Fruit fly (Drosophila melanogaster): Measurements from ENCODE around the gene RpS3.

The RpS3 gene

DNA sequence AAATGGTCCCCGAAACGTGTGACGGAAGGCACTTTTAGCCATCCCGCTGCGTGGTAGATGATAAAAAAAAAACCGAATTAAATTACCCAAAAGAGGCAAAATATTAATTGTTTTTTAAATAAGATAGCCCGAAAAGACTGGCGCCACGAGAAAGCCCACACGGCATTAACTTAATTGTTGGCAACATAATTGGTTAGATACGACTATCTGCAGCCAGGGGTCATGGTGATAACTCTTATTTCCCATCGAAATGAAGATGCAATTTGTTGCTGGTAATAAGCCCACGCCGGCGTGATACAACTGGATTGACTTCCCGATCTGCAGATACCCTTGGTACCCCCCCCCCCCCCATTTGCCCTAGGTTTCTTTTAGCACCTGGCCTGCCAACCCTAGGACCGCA lies 30.9 kb upstream of the RpS3 start:
- TF ChIP-seq insv (optimal IDR thresholded peaks at IDR 0.05) (peak; percentile 74), psq (optimal IDR thresholded peaks at IDR 0.05) (no peak), ttk (optimal IDR thresholded peaks at IDR 0.05) (no peak), h (optimal IDR thresholded peaks at IDR 0.05) (peak; percentile 81)

DNA sequence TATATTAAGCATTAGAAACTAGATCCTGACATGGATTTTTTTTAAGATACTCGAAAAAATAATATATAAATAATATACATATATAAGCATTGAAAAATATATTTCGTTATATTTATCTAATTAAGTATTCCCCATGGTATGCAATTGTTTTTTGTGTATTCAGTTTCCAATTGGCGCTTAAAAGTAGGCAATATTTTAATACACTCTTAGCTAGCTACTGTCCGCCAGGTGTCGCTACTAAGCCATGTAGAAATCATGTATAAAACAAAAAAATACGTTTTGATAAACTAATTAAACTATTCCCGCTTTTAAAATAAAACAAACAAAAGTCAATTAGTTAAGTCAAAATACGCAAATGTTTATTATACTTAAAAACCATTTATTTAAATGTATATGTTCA lies 27.3 kb upstream of the RpS3 start:
- TF ChIP-seq h (optimal IDR thresholded peaks at IDR 0.05) (peak; percentile 100), Sin3A (optimal IDR thresholded peaks at IDR 0.05) (no peak)

DNA sequence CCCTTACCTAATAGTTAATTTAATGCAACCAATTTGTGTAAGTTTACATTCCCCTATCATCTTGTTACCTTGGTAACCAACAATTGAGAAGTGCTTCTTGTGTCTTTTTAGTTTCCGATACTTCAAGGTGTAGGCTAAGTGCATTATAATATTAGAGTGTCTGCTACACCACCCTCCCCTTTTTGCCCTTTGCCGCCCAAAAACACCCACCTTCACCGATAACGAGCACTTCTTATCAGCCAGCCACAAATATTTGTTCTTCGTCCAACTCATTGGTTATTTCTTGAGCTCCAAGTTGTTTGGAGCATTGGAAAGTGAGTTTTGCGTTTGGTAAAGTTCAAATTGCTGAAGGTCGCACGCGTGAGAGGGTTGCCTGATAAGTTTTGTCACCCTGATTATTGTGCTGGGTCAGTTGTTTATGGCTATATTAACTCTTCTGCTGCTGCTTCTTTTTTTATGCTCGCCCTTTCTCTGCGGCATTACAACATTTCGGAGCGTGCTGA lies 26.7 kb upstream of the RpS3 start:
- peak; percentile 77 for TF ChIP-seq insv (optimal IDR thresholded peaks at IDR 0.05)
- TF ChIP-seq ttk (optimal IDR thresholded peaks at IDR 0.05) = no peak
- TF ChIP-seq psq (optimal IDR thresholded peaks at IDR 0.05) = no peak
- TF ChIP-seq h (optimal IDR thresholded peaks at IDR 0.05) = peak; percentile 30
- TF ChIP-seq Sin3A (optimal IDR thresholded peaks at IDR 0.05) = no peak
- TF ChIP-seq Myc (optimal IDR thresholded peaks at IDR 0.05) = no peak

DNA sequence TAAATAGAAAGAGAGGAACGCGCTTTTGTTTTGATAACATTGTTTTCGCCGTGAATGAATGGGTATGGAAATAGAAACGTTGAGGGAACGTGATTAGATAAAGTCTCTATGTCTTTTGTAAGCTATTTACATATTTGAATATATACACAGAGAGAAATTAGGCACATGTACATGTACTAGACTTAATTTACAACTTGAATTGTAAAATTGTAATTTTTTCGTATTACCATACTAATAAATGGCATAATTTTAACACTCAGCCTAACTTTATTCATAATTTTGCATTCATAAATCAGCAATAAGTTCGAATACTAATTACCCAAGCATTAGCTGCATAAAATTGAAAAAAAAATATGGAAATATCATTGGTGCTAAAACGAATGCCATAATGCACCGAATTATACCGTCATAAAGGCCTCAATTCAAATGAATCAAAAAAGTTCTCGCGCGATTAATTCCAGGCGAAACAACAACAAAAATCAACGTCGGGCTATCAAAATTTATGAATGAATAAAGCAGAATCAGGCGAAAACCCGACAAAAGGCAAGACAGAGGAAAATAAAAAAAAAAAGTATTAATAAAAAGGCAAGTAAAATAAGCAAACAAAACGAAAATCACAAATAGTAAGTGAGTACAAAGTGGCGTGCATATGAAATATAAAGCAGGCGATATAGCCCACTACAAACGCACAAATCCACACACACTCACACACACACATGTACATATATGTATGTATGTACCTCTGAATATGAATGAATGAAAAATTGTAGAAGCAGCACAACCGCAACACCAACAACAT lies 25.9 kb upstream of the RpS3 start:
- TF ChIP-seq psq (optimal IDR thresholded peaks at IDR 0.05) (no peak), h (optimal IDR thresholded peaks at IDR 0.05) (no peak), Myc (optimal IDR thresholded peaks at IDR 0.05) (no peak), insv (optimal IDR thresholded peaks at IDR 0.05) (no peak), ttk (optimal IDR thresholded peaks at IDR 0.05) (no peak), Sin3A (optimal IDR thresholded peaks at IDR 0.05) (no peak)

DNA sequence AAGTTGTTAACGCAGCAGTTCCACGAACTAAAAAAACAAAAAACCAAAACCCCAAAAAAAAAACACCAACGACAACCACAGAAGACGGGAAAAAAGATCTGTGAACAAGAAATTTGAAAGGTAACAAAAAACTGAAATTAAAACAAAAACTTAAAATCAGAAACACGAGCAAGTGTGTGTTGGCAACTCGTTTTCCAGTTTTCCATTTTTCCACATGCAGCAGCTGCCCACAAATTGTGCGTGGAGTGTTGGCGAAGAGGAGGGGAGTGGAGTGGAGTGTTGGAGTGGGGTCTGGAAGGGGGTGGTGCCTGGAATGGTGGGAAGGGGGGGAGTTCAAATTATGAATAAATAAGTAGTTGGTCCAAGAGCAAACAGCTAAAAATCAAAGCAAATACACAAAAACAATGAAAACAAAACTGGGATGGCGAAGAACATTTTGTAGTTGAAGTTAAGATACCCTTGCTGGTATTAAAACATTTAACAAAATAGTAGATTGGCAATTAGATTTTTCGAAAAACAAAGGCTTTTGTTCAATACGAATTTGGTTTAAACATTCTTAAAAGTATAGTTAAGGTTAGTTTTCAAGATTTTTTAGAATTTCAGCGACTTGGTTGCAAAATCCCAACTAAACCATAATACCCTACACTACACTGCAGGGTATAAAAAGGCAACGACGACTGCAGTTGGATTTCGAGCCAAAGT lies 25.1 kb upstream of the RpS3 start:
- TF ChIP-seq psq (optimal IDR thresholded peaks at IDR 0.05) (no peak), insv (optimal IDR thresholded peaks at IDR 0.05) (no peak)

DNA sequence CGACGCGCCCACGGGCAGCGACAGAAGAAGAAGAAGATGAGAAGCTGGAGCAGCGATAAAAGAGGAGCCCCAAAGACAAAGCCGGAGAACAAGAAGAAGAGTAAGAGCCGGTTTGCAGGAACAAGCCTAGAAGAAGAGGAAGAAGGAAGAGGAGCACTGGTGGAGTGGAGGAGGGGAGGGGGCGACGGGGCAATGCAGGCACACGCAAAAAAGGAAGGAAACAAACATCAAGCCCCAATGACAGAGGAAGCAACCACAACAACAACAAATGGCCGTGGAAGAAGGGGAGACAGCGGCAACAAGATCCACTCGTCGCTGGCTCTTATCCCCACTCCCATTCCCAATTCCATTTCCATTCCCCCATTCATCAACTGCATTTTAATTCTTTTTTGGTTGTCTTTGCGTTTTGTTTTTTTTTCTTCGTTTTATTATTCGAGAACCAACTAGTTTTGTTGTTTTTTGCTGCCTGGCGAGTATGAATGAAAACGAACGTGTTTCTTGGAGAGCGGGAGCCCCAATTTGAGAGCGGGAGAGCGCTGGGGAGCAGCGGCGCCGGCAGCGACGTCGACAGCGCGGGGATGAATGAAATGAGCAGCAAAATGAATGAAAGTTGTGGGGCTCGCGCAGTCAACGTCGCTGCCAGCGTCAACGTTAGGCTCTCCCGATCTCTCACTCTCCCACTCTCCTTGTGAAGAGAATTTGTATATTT lies 24.4 kb upstream of the RpS3 start:
- TF ChIP-seq psq (optimal IDR thresholded peaks at IDR 0.05) (no peak), insv (optimal IDR thresholded peaks at IDR 0.05) (no peak), Myc (optimal IDR thresholded peaks at IDR 0.05) (no peak), ttk (optimal IDR thresholded peaks at IDR 0.05) (no peak), Sin3A (optimal IDR thresholded peaks at IDR 0.05) (no peak), h (optimal IDR thresholded peaks at IDR 0.05) (no peak)

DNA sequence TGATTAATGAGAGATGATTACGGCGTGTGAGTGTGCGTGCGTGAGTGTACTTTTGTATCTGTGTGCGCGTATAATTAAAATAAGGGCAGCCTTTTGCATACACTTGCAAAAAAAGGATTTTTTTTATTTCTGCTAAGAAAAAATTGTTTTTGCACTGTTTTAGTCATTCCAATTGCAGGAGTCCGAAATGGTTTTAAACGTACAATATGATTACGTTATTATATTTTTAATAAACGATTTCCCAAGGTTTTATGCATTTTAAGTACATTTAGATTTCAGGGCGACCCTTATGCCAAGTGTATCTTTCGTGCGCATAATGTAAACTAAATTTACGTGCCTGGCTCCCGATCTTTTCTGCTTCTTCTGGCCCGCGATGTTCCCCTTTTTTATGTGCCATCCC lies 23.7 kb upstream of the RpS3 start:
- TF ChIP-seq psq (optimal IDR thresholded peaks at IDR 0.05) (peak; percentile 3), h (optimal IDR thresholded peaks at IDR 0.05) (no peak)

DNA sequence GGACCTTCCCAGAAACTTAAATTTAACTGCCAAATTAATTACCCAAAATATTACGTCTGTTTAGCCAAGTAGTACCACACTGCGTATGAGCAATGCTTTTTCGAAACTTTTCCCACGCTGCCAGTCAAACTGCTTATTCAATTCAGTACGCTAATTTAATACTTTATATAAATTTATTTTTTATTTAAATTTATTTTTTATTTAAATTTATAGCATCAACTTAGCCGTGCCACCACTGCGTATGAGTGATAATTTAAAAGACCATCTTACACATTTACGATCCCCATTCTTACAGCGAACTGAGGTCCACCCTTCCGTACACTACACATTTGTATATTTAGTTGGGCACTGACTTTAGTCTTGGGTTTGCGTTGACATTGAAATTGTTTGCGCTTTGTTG lies 23.0 kb upstream of the RpS3 start:
- TF ChIP-seq h (optimal IDR thresholded peaks at IDR 0.05) (no peak), insv (optimal IDR thresholded peaks at IDR 0.05) (no peak), psq (optimal IDR thresholded peaks at IDR 0.05) (no peak), Myc (optimal IDR thresholded peaks at IDR 0.05) (no peak), Sin3A (optimal IDR thresholded peaks at IDR 0.05) (no peak), ttk (optimal IDR thresholded peaks at IDR 0.05) (no peak)

DNA sequence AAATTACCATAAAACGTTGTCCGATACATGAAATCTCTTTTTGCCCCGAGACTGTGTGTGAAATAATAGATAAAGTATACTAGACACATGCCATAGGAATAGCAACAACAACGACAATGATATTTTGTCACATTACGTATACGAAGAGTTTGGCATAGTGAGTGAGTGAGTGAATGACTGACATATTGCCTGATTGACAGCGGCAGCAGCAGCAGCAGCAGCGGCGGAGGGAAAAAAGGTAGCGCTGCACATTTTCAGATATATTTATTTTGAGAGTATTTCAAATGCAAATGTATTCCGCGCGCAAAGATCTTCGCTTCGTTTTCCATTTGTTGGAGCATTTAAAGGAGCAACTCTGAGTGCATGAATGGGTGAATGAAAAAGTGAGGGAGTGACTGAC lies 22.1 kb upstream of the RpS3 start:
- TF ChIP-seq insv (optimal IDR thresholded peaks at IDR 0.05) (no peak), Sin3A (optimal IDR thresholded peaks at IDR 0.05) (no peak), h (optimal IDR thresholded peaks at IDR 0.05) (no peak), psq (optimal IDR thresholded peaks at IDR 0.05) (no peak), Myc (optimal IDR thresholded peaks at IDR 0.05) (no peak), ttk (optimal IDR thresholded peaks at IDR 0.05) (no peak)

DNA sequence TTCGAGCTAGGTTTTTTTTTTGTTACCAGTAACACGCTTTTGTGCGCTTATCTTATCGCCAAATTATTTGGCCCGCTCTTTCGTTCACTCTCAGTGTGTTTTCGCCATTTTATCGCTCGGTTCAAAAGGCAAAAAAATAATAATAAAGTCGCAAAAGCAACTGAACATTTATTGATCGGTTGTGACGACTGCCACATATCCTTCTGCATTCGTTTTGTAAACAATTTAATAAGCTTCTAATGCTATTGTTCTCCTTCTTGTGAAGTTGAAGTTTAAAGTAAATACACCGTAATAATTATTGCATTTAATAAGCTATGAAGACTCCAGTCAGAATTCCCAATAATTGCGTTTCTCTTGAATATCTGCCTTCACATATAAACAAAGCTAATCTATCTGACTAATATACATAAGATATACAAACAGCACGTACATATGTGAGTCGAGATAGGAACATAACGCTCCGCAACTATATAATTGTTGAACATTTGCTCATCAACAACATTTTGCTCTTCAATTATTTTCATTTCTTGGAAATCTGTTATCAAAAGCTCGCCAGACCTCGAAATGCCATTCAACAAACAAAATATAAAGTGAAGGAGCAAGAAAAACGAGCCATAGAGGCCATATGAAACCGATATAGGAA lies 21.3 kb upstream of the RpS3 start:
- TF ChIP-seq Myc (optimal IDR thresholded peaks at IDR 0.05) (no peak), h (optimal IDR thresholded peaks at IDR 0.05) (no peak), Sin3A (optimal IDR thresholded peaks at IDR 0.05) (no peak), ttk (optimal IDR thresholded peaks at IDR 0.05) (no peak)

DNA sequence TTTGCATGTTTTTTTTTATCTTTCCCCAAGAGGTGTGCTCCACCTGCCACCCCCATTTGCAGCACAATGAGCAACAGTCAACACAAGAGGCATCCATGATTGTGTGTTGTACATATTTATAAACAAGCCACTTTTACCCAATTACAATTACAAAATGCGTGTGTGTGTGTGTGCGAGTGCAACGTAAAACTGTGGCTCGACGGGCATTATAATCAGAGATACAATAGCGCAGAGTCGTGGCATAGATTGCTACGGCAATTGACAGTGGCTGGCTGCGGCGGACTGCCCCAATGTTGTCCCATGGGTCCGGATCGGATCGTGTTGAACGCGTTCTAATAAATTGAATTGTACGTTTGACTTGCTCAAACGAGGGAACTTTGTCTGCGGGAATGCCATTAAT lies 20.3 kb upstream of the RpS3 start:
- TF ChIP-seq psq (optimal IDR thresholded peaks at IDR 0.05) (no peak), Sin3A (optimal IDR thresholded peaks at IDR 0.05) (no peak), Myc (optimal IDR thresholded peaks at IDR 0.05) (no peak), insv (optimal IDR thresholded peaks at IDR 0.05) (no peak), ttk (optimal IDR thresholded peaks at IDR 0.05) (no peak), h (optimal IDR thresholded peaks at IDR 0.05) (no peak)

DNA sequence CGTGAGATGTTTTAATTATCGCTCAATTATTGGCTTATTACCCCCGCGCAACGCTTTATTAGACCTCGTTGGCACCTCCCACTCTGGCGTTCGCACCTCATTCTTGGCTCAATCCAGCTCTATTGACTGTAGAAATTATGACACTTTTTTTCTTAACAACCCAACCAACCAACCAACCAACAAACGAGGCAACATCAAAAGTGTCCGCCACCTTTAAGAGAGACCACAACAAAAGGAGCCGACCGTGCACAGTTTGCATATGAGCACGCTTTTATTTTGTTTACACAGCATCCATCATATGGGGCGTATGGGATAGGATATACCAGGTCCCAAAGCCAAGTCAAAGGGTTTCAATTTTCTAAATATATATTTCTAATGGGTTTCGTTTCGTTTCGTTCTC lies 18.0 kb upstream of the RpS3 start:
- TF ChIP-seq psq (optimal IDR thresholded peaks at IDR 0.05) = no peak
- TF ChIP-seq Sin3A (optimal IDR thresholded peaks at IDR 0.05) = no peak
- no peak for TF ChIP-seq insv (optimal IDR thresholded peaks at IDR 0.05)
- TF ChIP-seq ttk (optimal IDR thresholded peaks at IDR 0.05) = no peak
- TF ChIP-seq h (optimal IDR thresholded peaks at IDR 0.05) = no peak
- TF ChIP-seq Myc (optimal IDR thresholded peaks at IDR 0.05) = no peak

Measured in Kc167 (cell line).